Worm (Caenorhabditis elegans) whole organism, L1 larva: Measurements from ENCODE around the gene mvk-1.

Experiments used
- C04F5.9 ChIP-seq: sonication (generic microtip); optimal IDR thresholded peaks from 2 replicates; lab custom pipeline; 2016; ENCODE audit warnings: missing genetic modification characterization, missing compliant biosample characterization
- C34B4.2 ChIP-seq: sonication (generic microtip); optimal IDR thresholded peaks from 2 replicates; lab custom pipeline; 2017; ENCODE audit warnings: mild to moderate bottlenecking, missing genetic modification characterization, missing compliant biosample characterization
- Y116A8C.19 ChIP-seq: sonication (generic microtip); optimal IDR thresholded peaks from 2 replicates; lab custom pipeline; 2016; ENCODE audit warnings: missing compliant biosample characterization, missing genetic modification characterization, borderline replicate concordance
- aha-1 ChIP-seq: fragments of 150-350 bp; optimal IDR thresholded peaks from 2 replicates; lab custom pipeline; 2014; ENCODE audit warnings: missing biosample characterization, missing genetic modification characterization
- aly-2 ChIP-seq: fragments of 150-350 bp; optimal IDR thresholded peaks from 2 replicates; lab custom pipeline; 2014; ENCODE audit warnings: missing biosample characterization, missing genetic modification characterization
- ama-1 ChIP-seq: fragments of 150-350 bp; optimal IDR thresholded peaks from 2 replicates; lab custom pipeline; 2014
- blmp-1 ChIP-seq: fragments of 150-350 bp; optimal IDR thresholded peaks from 2 replicates; lab custom pipeline; 2014; ENCODE audit warnings: missing biosample characterization, missing genetic modification characterization
- ceh-63 ChIP-seq: fragments of 200-800 bp; sonication (Bioruptor generic); optimal IDR thresholded peaks from 2 replicates; lab custom pipeline; 2018; ENCODE audit warnings: mild to moderate bottlenecking, missing genetic modification characterization, missing compliant biosample characterization
- ceh-88 ChIP-seq: fragments of 200-800 bp; sonication (Bioruptor generic); IDR thresholded peaks from 2 replicates; pipeline ENCODE4 v1.3.6; 2022; ENCODE audit warnings: missing genetic modification characterization, missing compliant biosample characterization
- ceh-90 ChIP-seq: sonication (generic microtip); optimal IDR thresholded peaks from 2 replicates; lab custom pipeline; 2016; ENCODE audit warnings: missing genetic modification characterization, missing compliant biosample characterization
- ces-1 ChIP-seq: fragments of 150-350 bp; optimal IDR thresholded peaks from 2 replicates; lab custom pipeline; 2014; ENCODE audit warnings: missing biosample characterization, missing genetic modification reagents, missing genetic modification characterization
- dpl-1 ChIP-seq, 3 experiments: fragments of 150-350 bp in 2 of 3; sonication (generic microtip) in 1 of 3; optimal IDR thresholded peaks; 2 replicates each; lab custom pipeline; 2014 to 2017; ENCODE audit warnings: missing biosample characterization in 3 of 3, missing genetic modification characterization in 3 of 3, missing genetic modification reagents in 3 of 3
- dsc-1 ChIP-seq: sonication (generic microtip); optimal IDR thresholded peaks from 2 replicates; lab custom pipeline; 2016; ENCODE audit warnings: mild to moderate bottlenecking, missing genetic modification characterization, missing compliant biosample characterization
- efl-1 ChIP-seq, 4 experiments: fragments of 150-350 bp; optimal IDR thresholded peaks in 3 of 4; peaks in 1 of 4; 1 replicate in 1 of 4; 2 replicates in 3 of 4; lab custom pipeline; 2014; ENCODE audit warnings: missing biosample characterization in 2 of 4, missing genetic modification characterization in 2 of 4, missing genetic modification reagents in 2 of 4
- efl-3 ChIP-seq: fragments of 200-800 bp; sonication (Bioruptor generic); optimal IDR thresholded peaks from 2 replicates; lab custom pipeline; 2018; ENCODE audit warnings: mild to moderate bottlenecking, missing genetic modification characterization, missing compliant biosample characterization
- egl-13 ChIP-seq: sonication (generic microtip); optimal IDR thresholded peaks from 2 replicates; lab custom pipeline; 2016; ENCODE audit warnings: missing genotype, missing genetic modification reagents, missing genetic modification characterization, missing compliant biosample characterization
- egl-27 ChIP-seq, 2 experiments: fragments of 150-350 bp in 1 of 2; sonication (generic microtip); optimal IDR thresholded peaks; 3 replicates each; lab custom pipeline; 2017 to 2018; ENCODE audit warnings: missing biosample characterization in 2 of 2, missing genetic modification characterization in 2 of 2, missing genetic modification reagents in 2 of 2
- elt-2 ChIP-seq: sonication (generic microtip); optimal IDR thresholded peaks from 2 replicates; lab custom pipeline; 2016; ENCODE audit warnings: missing genetic modification characterization, mild to moderate bottlenecking, inconsistent platforms, missing compliant biosample characterization, missing genetic modification reagents
- fkh-4 ChIP-seq: sonication (generic microtip); optimal IDR thresholded peaks from 2 replicates; lab custom pipeline; 2016; ENCODE audit warnings: missing compliant biosample characterization, missing genetic modification characterization, borderline replicate concordance
- fos-1 ChIP-seq: fragments of 150-350 bp; optimal IDR thresholded peaks from 2 replicates; lab custom pipeline; 2014; ENCODE audit warnings: missing biosample characterization, missing genetic modification characterization
- grh-1 ChIP-seq: fragments of 200-800 bp; sonication (Bioruptor generic); IDR thresholded peaks from 2 replicates; pipeline ENCODE4 v1.3.6; 2022; ENCODE audit warnings: missing genetic modification reagents, missing genetic modification characterization, missing compliant biosample characterization
- hlh-17 ChIP-seq: fragments of 200-800 bp; sonication (Bioruptor generic); optimal IDR thresholded peaks from 2 replicates; lab custom pipeline; 2018; ENCODE audit warnings: missing genetic modification characterization, mild to moderate bottlenecking, missing compliant biosample characterization, moderate library complexity, borderline replicate concordance
- hlh-4 ChIP-seq: sonication (generic microtip); optimal IDR thresholded peaks from 2 replicates; lab custom pipeline; 2016; ENCODE audit warnings: mild to moderate bottlenecking, missing genetic modification characterization, missing compliant biosample characterization
- irx-1 ChIP-seq: sonication (generic microtip); optimal IDR thresholded peaks from 2 replicates; lab custom pipeline; 2016; ENCODE audit warnings: missing genetic modification characterization, missing compliant biosample characterization
- isw-1 ChIP-seq: fragments of 200-800 bp; sonication (Bioruptor generic); IDR thresholded peaks from 2 replicates; pipeline ENCODE4 v1.3.6; 2022; ENCODE audit warnings: missing genetic modification characterization, missing compliant biosample characterization
- jun-1 ChIP-seq: fragments of 150-350 bp; optimal IDR thresholded peaks from 2 replicates; lab custom pipeline; 2014; ENCODE audit warnings: missing biosample characterization, missing genetic modification reagents, missing genetic modification characterization
- lin-13 ChIP-seq: fragments of 150-350 bp; optimal IDR thresholded peaks from 2 replicates; lab custom pipeline; 2014; ENCODE audit warnings: missing biosample characterization, missing genetic modification reagents, missing genetic modification characterization
- lin-14 ChIP-seq: fragments of 200-800 bp; sonication (Bioruptor generic); optimal IDR thresholded peaks from 2 replicates; lab custom pipeline; 2018; ENCODE audit warnings: mild to moderate bottlenecking, missing genetic modification characterization, moderate library complexity, missing compliant biosample characterization
- lin-15B ChIP-seq: fragments of 150-350 bp; sonication (generic microtip); optimal IDR thresholded peaks from 3 replicates; lab custom pipeline; 2014; ENCODE audit warnings: missing biosample characterization, missing genetic modification characterization
- lin-35 ChIP-seq, 2 experiments: fragments of 150-350 bp; optimal IDR thresholded peaks; 2 replicates each; lab custom pipeline; 2014; ENCODE audit warnings: missing biosample characterization in 2 of 2, missing genetic modification characterization in 2 of 2, missing genetic modification reagents in 2 of 2
- lin-39 ChIP-seq: fragments of 150-350 bp; optimal IDR thresholded peaks from 2 replicates; lab custom pipeline; 2014; ENCODE audit warnings: missing biosample characterization, missing genetic modification reagents, missing genetic modification characterization
- lir-3 ChIP-seq: sonication (generic microtip); optimal IDR thresholded peaks from 2 replicates; lab custom pipeline; 2016; ENCODE audit warnings: mild to moderate bottlenecking, missing genetic modification characterization, moderate library complexity, missing compliant biosample characterization; ENCODE audit not compliant: poor library complexity
- mab-9 ChIP-seq: fragments of 200-800 bp; sonication (Bioruptor generic); IDR thresholded peaks from 2 replicates; pipeline ENCODE4 v1.3.6; 2022; ENCODE audit warnings: missing genetic modification reagents, missing genetic modification characterization, missing compliant biosample characterization
- mdl-1 ChIP-seq, 2 experiments: fragments of 150-350 bp; optimal IDR thresholded peaks; 2 replicates each; lab custom pipeline; 2014 to 2017; ENCODE audit warnings: missing biosample characterization in 2 of 2, missing genetic modification characterization in 2 of 2, inconsistent platforms in 1 of 2
- nhr-19 ChIP-seq: fragments of 200-800 bp; sonication (Bioruptor generic); conservative IDR thresholded peaks from 2 replicates; pipeline ENCODE4 v1.3.6; 2022; ENCODE audit warnings: missing genetic modification characterization, missing compliant biosample characterization
- nhr-20 ChIP-seq: sonication (generic microtip); optimal IDR thresholded peaks from 2 replicates; lab custom pipeline; 2016; ENCODE audit warnings: mild to moderate bottlenecking, missing genetic modification characterization, missing compliant biosample characterization
- nhr-237 ChIP-seq: fragments of 150-350 bp; optimal IDR thresholded peaks from 2 replicates; lab custom pipeline; 2014; ENCODE audit warnings: missing biosample characterization, missing genetic modification characterization
- nhr-28 ChIP-seq: fragments of 150-350 bp; optimal IDR thresholded peaks from 2 replicates; lab custom pipeline; 2014; ENCODE audit warnings: missing biosample characterization, missing genetic modification characterization
- nhr-71 ChIP-seq: sonication (generic microtip); optimal IDR thresholded peaks from 2 replicates; lab custom pipeline; 2016; ENCODE audit warnings: mild to moderate bottlenecking, missing genetic modification characterization, moderate library complexity, missing compliant biosample characterization
- nhr-77 ChIP-seq: fragments of 150-350 bp; optimal IDR thresholded peaks from 2 replicates; lab custom pipeline; 2014; ENCODE audit warnings: missing biosample characterization, missing genetic modification characterization
- nhr-84 ChIP-seq: sonication (generic microtip); optimal IDR thresholded peaks from 2 replicates; lab custom pipeline; 2017; ENCODE audit warnings: missing biosample characterization, missing genetic modification characterization
- nhr-85 ChIP-seq: sonication (generic microtip); peaks from one replicate; lab custom pipeline; 2016; ENCODE audit warnings: missing genetic modification characterization, inconsistent platforms, missing compliant biosample characterization
- nhr-90 ChIP-seq: sonication (generic microtip); optimal IDR thresholded peaks from 2 replicates; lab custom pipeline; 2016; ENCODE audit warnings: mild to moderate bottlenecking, missing genetic modification characterization, missing compliant biosample characterization; ENCODE audit not compliant: poor library complexity
- pax-3 ChIP-seq: fragments of 200-800 bp; sonication (Bioruptor generic); optimal IDR thresholded peaks from 2 replicates; lab custom pipeline; 2018; ENCODE audit warnings: mild to moderate bottlenecking, missing genetic modification characterization, moderate library complexity, missing compliant biosample characterization
- pqm-1 ChIP-seq: sonication (generic microtip); optimal IDR thresholded peaks from 3 replicates; lab custom pipeline; 2017; ENCODE audit warnings: missing biosample characterization, missing genetic modification characterization
- snpc-4 ChIP-seq: fragments of 150-350 bp; optimal IDR thresholded peaks from 2 replicates; lab custom pipeline; 2014; ENCODE audit warnings: missing biosample characterization, missing genetic modification characterization
- snu-23 ChIP-seq: sonication (generic microtip); optimal IDR thresholded peaks from 2 replicates; lab custom pipeline; 2016; ENCODE audit warnings: missing genetic modification characterization, missing compliant biosample characterization
- sup-37 ChIP-seq: fragments of 200-800 bp; sonication (Bioruptor generic); optimal IDR thresholded peaks from 2 replicates; lab custom pipeline; 2018; ENCODE audit warnings: mild to moderate bottlenecking, missing genetic modification characterization, missing compliant biosample characterization
- swsn-7 ChIP-seq: sonication (generic microtip); optimal IDR thresholded peaks from 2 replicates; lab custom pipeline; 2016; ENCODE audit warnings: missing genetic modification characterization, missing compliant biosample characterization
- unc-98 ChIP-seq: fragments of 200-800 bp; sonication (Bioruptor generic); IDR thresholded peaks from 2 replicates; pipeline ENCODE4 v1.3.6; 2022; ENCODE audit warnings: missing genetic modification characterization, missing compliant biosample characterization
- zip-4 ChIP-seq: fragments of 200-800 bp; sonication (Bioruptor generic); optimal IDR thresholded peaks from 2 replicates; lab custom pipeline; 2018; ENCODE audit warnings: mild to moderate bottlenecking, missing genetic modification characterization, moderate library complexity, missing compliant biosample characterization
- ztf-4 ChIP-seq: fragments of 150-350 bp; optimal IDR thresholded peaks from 2 replicates; lab custom pipeline; 2014; ENCODE audit warnings: missing biosample characterization, missing genetic modification characterization

mvk-1 gene

DNA sequence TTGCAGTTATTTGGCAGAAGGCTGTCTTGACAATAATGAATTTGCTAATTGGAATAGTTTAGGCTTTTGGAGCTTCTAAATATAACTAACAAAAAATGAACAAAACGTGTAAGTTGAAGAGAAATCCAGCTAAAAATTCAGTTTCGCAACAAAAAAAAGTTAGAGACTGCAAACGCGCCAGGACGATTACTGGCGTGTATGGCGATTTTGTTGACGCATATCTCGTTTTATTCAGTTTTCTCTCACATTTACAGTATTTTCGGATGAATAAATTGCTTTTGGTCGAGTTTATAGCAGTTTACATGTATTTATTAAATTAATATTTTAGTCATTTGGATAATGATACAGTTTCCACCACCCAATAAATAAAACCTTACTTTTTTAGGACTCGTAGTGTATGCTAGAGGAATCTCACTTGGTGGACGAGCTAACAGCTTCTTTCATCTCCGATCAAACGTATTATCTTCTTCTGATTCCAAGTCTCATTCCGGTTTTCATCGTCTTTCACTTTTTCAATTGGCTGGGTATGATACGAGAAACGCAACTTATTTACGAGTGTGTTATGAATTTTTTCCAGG lies 37.0 kb upstream of the mvk-1 start, which contains the start of the genes abcf-3 and F42A10.5:
abcf-3 (plus strand) TSS at position 384 of the 578 bp plus-strand sequence.
F42A10.5 (minus strand) TSS at position 458 of the 578 bp plus-strand sequence.
- peak; percentile 60 for TF ChIP-seq lin-13 (GFP tag; lab: Kevin White, UChicago)
- TF ChIP-seq mdl-1 (tag; optimal IDR thresholded peaks at IDR 0.05; lab: Kevin White, UChicago): peak in 1 of 2 experiments; percentile 50
- TF ChIP-seq blmp-1 (tag; lab: Kevin White, UChicago): peak; percentile 59
- TF ChIP-seq efl-1 (optimal IDR thresholded peaks at IDR 0.05; lab: Kevin White, UChicago): peak; percentile 72 to 81
- TF ChIP-seq efl-1 (GFP tag; optimal IDR thresholded peaks at IDR 0.05 in 1 of 2; lab: Kevin White, UChicago): peak; percentile 77 to 98
- TF ChIP-seq ceh-88: no peak
- no peak for TF ChIP-seq nhr-84 (tag; lab: Kevin White, UChicago)
- TF ChIP-seq C34B4.2: no peak
- TF ChIP-seq mab-9 (GFP tag; lab: Robert Waterston, UW): no peak
- peak; percentile 84 for TF ChIP-seq nhr-71 (tag; lab: Kevin White, UChicago)
- TF ChIP-seq lin-39 (tag; lab: Kevin White, UChicago): peak; percentile 60
- TF ChIP-seq aha-1 (tag; lab: Kevin White, UChicago): peak; percentile 18
- no peak for TF ChIP-seq efl-3 (GFP tag; lab: Kevin White, UChicago)
- no peak for TF ChIP-seq lir-3
- TF ChIP-seq nhr-90: peak; percentile 64
- peak; percentile 63 for TF ChIP-seq irx-1 (tag; lab: Kevin White, UChicago)
- peak; percentile 73 to 77 (median 76) for TF ChIP-seq dpl-1 (GFP tag; optimal IDR thresholded peaks at IDR 0.05; lab: Kevin White, UChicago)
- TF ChIP-seq sup-37 (GFP tag; lab: Kevin White, UChicago): no peak
- no peak for TF ChIP-seq pax-3 (tag; lab: Kevin White, UChicago)
- TF ChIP-seq nhr-77 (tag; lab: Kevin White, UChicago): peak; percentile 55
- peak; percentile 78 for TF ChIP-seq snu-23 (GFP tag; lab: Kevin White, UChicago)
- peak; percentile 21 for TF ChIP-seq zip-4 (GFP tag; lab: Kevin White, UChicago)
- TF ChIP-seq hlh-4 (tag; lab: Kevin White, UChicago): no peak
- peak; percentile 30 for TF ChIP-seq ztf-4 (tag; lab: Kevin White, UChicago)
- no peak for TF ChIP-seq unc-98
- TF ChIP-seq fkh-4 (tag; lab: Kevin White, UChicago): peak; percentile 5
- peak; percentile 73 to 85 for TF ChIP-seq lin-35 (GFP tag; optimal IDR thresholded peaks at IDR 0.05; lab: Kevin White, UChicago)
- peak; percentile 85 for TF ChIP-seq nhr-85 (tag; lab: Kevin White, UChicago)
- TF ChIP-seq nhr-19 (GFP tag; lab: Robert Waterston, UW): peak; percentile 73
- TF ChIP-seq isw-1 (GFP tag; lab: Robert Waterston, UW): peak; percentile 61
- TF ChIP-seq nhr-237 (tag; lab: Kevin White, UChicago): no peak
- peak; percentile 20 for TF ChIP-seq egl-13 (tag; lab: Kevin White, UChicago)
- peak; percentile 32 for TF ChIP-seq C04F5.9 (tag; lab: Kevin White, UChicago)
- peak; percentile 72 for TF ChIP-seq lin-14 (GFP tag; lab: Kevin White, UChicago)
- no peak for TF ChIP-seq egl-27 (tag; optimal IDR thresholded peaks at IDR 0.05; lab: Kevin White, UChicago)
- TF ChIP-seq ceh-63: no peak
- peak; percentile 66 for TF ChIP-seq dsc-1
- TF ChIP-seq ces-1 (GFP tag; lab: Kevin White, UChicago): no peak
- peak; percentile 45 for TF ChIP-seq lin-15B (tag; lab: Kevin White, UChicago)
- TF ChIP-seq elt-2: peak; percentile 45
- TF ChIP-seq Y116A8C.19: no peak
- TF ChIP-seq fos-1 (tag; lab: Kevin White, UChicago): peak; percentile 68
- TF ChIP-seq grh-1 (GFP tag; lab: Robert Waterston, UW): peak; percentile 62
- no peak for TF ChIP-seq hlh-17
- TF ChIP-seq aly-2: peak; percentile 23
- peak; percentile 77 for TF ChIP-seq swsn-7 (tag; lab: Kevin White, UChicago)
- no peak for TF ChIP-seq nhr-28 (tag; lab: Kevin White, UChicago)
- TF ChIP-seq snpc-4: no peak
- no peak for TF ChIP-seq pqm-1 (tag; lab: Kevin White, UChicago)
- no peak for TF ChIP-seq ceh-90
- TF ChIP-seq ama-1: no peak
- peak; percentile 56 for TF ChIP-seq jun-1 (tag; lab: Kevin White, UChicago)
- TF ChIP-seq nhr-20: peak; percentile 71
